Worm (Caenorhabditis elegans): Measurements from ENCODE around the gene fipr-3.

Gene fipr-3

ce11 chrX:14447498-14447897 lies 24.3 kb downstream of the fipr-3 start:
- no peak for TF ChIP-seq unc-62 (GFP tag; optimal IDR thresholded peaks at IDR 0.05)

ce11 chrX:14447910-14448309 lies 24.7 kb downstream of the fipr-3 start, which contains the start of gene jmjd-3.2:
TSS of gene jmjd-3.2 (plus strand) at chrX:14448210.
- no peak for TF ChIP-seq unc-62 (GFP tag; optimal IDR thresholded peaks at IDR 0.05)

ce11 chrX:14453735-14454134 lies 30.5 kb downstream of the fipr-3 start, which contains the start of gene F23D12.7:
TSS of gene F23D12.7 (minus strand) at chrX:14453835.
- TF ChIP-seq unc-62 (GFP tag; optimal IDR thresholded peaks at IDR 0.05) = no peak

- TF ChIP-seq unc-62 (GFP tag; optimal IDR thresholded peaks at IDR 0.05) = no peak
Measured at ce11 chrX:14455419-14455818, 32.2 kb downstream of the fipr-3 start, which contains the start of gene Y66C5A.1. TSS of gene Y66C5A.1 (minus strand) at chrX:14455519.

- no peak for TF ChIP-seq unc-62 (GFP tag; optimal IDR thresholded peaks at IDR 0.05)
Measured at ce11 chrX:14460412-14460811, 37.2 kb downstream of the fipr-3 start, which contains the start of gene Y66C5A.2. TSS of gene Y66C5A.2 (plus strand) at chrX:14460712.

ce11 chrX:14464513-14464912 lies 41.3 kb downstream of the fipr-3 start, which contains the start of gene M163.7:
TSS of gene M163.7 (plus strand) at chrX:14464813.
- TF ChIP-seq unc-62 (GFP tag; optimal IDR thresholded peaks at IDR 0.05) = no peak

ce11 chrX:14465593-14465992 lies 42.4 kb downstream of the fipr-3 start, which contains the start of gene M163.22:
TSS of gene M163.22 (plus strand) at chrX:14465893.
- no peak for TF ChIP-seq unc-62 (GFP tag; optimal IDR thresholded peaks at IDR 0.05)

ce11 chrX:14466532-14466931 lies 43.3 kb downstream of the fipr-3 start, which contains the start of gene M163.21:
TSS of gene M163.21 (plus strand) at chrX:14466832.
- no peak for TF ChIP-seq unc-62 (GFP tag; optimal IDR thresholded peaks at IDR 0.05)

ce11 chrX:14469284-14469683 lies 46.1 kb downstream of the fipr-3 start, which contains the start of gene M163.9:
TSS of gene M163.9 (plus strand) at chrX:14469584.
- TF ChIP-seq unc-62 (GFP tag; optimal IDR thresholded peaks at IDR 0.05) = no peak

ce11 chrX:14470687-14471086 lies 47.5 kb downstream of the fipr-3 start, which contains the start of gene M163.10:
TSS of gene M163.10 (plus strand) at chrX:14470987.
- TF ChIP-seq unc-62 (GFP tag; optimal IDR thresholded peaks at IDR 0.05) = no peak
